Worm (Caenorhabditis elegans) whole organism, midembryonic: ENCODE results near the gene T09B9.5.
A peak's percentile ranks its signal among the peaks of the same experiment; 100 is the strongest.

Experiments used
- T22C8.4 ChIP-seq: fragments of 200-800 bp; sonication (Bioruptor generic); IDR thresholded peaks from 2 replicates; pipeline ENCODE4 v1.3.6; 2022; ENCODE audit warnings: missing genetic modification characterization, missing compliant biosample characterization
- cog-1 ChIP-seq: sonication (generic microtip); optimal IDR thresholded peaks from 2 replicates; lab custom pipeline; 2016; ENCODE audit warnings: missing genetic modification characterization, missing compliant biosample characterization
- flt-1 ChIP-seq: fragments of 200-800 bp; sonication (Bioruptor generic); IDR thresholded peaks from 2 replicates; pipeline ENCODE4 v1.3.6; 2022; ENCODE audit warnings: missing genetic modification characterization, missing compliant biosample characterization
- klf-2 ChIP-seq: fragments of 200-800 bp; sonication (Bioruptor generic); conservative IDR thresholded peaks from 2 replicates; pipeline ENCODE4 v1.3.6; 2022; ENCODE audit warnings: missing genetic modification reagents, missing genetic modification characterization, missing compliant biosample characterization
- med-1 ChIP-seq: sonication (generic microtip); optimal IDR thresholded peaks from 2 replicates; lab custom pipeline; 2017; ENCODE audit warnings: missing genetic modification characterization, mild to moderate bottlenecking, missing compliant biosample characterization, antibody characterized with exemption, missing genetic modification reagents; ENCODE audit not compliant: insufficient read depth
- ref-1 ChIP-seq: fragments of 200-800 bp; sonication (Bioruptor generic); conservative IDR thresholded peaks from 2 replicates; pipeline ENCODE4 v1.3.6; 2022; ENCODE audit warnings: missing genetic modification reagents, missing genetic modification characterization, missing compliant biosample characterization
- tab-1 ChIP-seq: fragments of 200-800 bp; sonication (Bioruptor generic); IDR thresholded peaks from 2 replicates; pipeline ENCODE4 v1.3.6; 2022; ENCODE audit warnings: missing genetic modification characterization, missing compliant biosample characterization
- ztf-23 ChIP-seq: fragments of 200-800 bp; sonication (Bioruptor generic); IDR thresholded peaks from 2 replicates; pipeline ENCODE4 v1.3.6; 2022; ENCODE audit warnings: missing genetic modification reagents, missing genetic modification characterization, missing compliant biosample characterization
- ztf-29 ChIP-seq: fragments of 200-800 bp; sonication (Bioruptor generic); IDR thresholded peaks from 2 replicates; pipeline ENCODE4 v1.3.6; 2022; ENCODE audit warnings: missing genetic modification reagents, missing genetic modification characterization, missing compliant biosample characterization

Gene T09B9.5

DNA sequence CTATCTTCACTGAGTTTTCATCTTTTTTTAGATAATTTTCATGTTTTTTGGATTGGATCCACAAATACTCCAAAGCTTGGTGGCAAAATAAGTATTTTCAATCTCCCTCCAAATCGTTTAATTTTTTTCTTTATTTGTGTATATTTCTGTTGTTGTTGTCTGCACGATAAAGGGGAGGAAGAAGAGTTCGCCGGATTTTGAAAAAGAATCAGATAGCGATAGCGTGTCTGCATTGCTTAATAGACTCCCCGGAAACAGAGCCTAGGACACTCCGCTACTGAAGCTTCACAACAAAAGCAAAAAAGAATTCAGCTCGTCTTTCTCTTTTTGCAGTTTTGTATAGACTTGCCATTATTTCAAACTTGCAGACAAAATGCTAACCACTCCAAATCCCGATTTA is at the start of gene T09B9.5:
TSS of gene T09B9.5 (plus strand) at position 301 of the 400 bp plus-strand sequence.
- TF ChIP-seq T22C8.4 (GFP tag; lab: Robert Waterston, UW), result no peak
- TF ChIP-seq klf-2 (GFP tag; lab: Robert Waterston, UW), result no peak
- TF ChIP-seq cog-1 (tag; lab: Kevin White, UChicago), result no peak
- no peak for TF ChIP-seq flt-1 (GFP tag; lab: Robert Waterston, UW)
- no peak for TF ChIP-seq ztf-23 (GFP tag; lab: Robert Waterston, UW)
- no peak for TF ChIP-seq ztf-29 (GFP tag; lab: Robert Waterston, UW)
- TF ChIP-seq med-1 (GFP tag; lab: Kevin White, UChicago), result no peak
- TF ChIP-seq tab-1 (GFP tag; lab: Robert Waterston, UW), result no peak
- TF ChIP-seq ref-1 (GFP tag; lab: Robert Waterston, UW), result no peak

- TF ChIP-seq tab-1 (GFP tag; lab: Robert Waterston, UW) (no peak), cog-1 (tag; lab: Kevin White, UChicago) (no peak), ztf-29 (GFP tag; lab: Robert Waterston, UW) (no peak), klf-2 (GFP tag; lab: Robert Waterston, UW) (no peak), T22C8.4 (GFP tag; lab: Robert Waterston, UW) (no peak), med-1 (GFP tag; lab: Kevin White, UChicago) (no peak), ztf-23 (GFP tag; lab: Robert Waterston, UW) (no peak), flt-1 (GFP tag; lab: Robert Waterston, UW) (no peak), ref-1 (GFP tag; lab: Robert Waterston, UW) (no peak)
These were observed 42.1 kb upstream of the T09B9.5 start for ce11 chrX:9735479-9735878.

ce11 chrX:9737730-9738129 is 39.9 kb upstream of the T09B9.5 start, which contains the start of gene F15G9.5:
TSS of gene F15G9.5 (minus strand) at chrX:9737888.
- TF ChIP-seq flt-1 (GFP tag; lab: Robert Waterston, UW) (0 out of 2 replicates have a peak, but pooled peaks have one; percentile 35), med-1 (GFP tag; lab: Kevin White, UChicago) (no peak), ztf-23 (GFP tag; lab: Robert Waterston, UW) (0 out of 2 replicates have a peak, but pooled peaks have one; percentile 48)

ce11 chrX:9742058-9742457 is 35.5 kb upstream of the T09B9.5 start:
- TF ChIP-seq ref-1 (GFP tag; lab: Robert Waterston, UW) (no peak), med-1 (GFP tag; lab: Kevin White, UChicago) (no peak), ztf-23 (GFP tag; lab: Robert Waterston, UW) (no peak), tab-1 (GFP tag; lab: Robert Waterston, UW) (no peak), ztf-29 (GFP tag; lab: Robert Waterston, UW) (no peak), klf-2 (GFP tag; lab: Robert Waterston, UW) (no peak), cog-1 (tag; lab: Kevin White, UChicago) (no peak), T22C8.4 (GFP tag; lab: Robert Waterston, UW) (no peak), flt-1 (GFP tag; lab: Robert Waterston, UW) (no peak)

DNA sequence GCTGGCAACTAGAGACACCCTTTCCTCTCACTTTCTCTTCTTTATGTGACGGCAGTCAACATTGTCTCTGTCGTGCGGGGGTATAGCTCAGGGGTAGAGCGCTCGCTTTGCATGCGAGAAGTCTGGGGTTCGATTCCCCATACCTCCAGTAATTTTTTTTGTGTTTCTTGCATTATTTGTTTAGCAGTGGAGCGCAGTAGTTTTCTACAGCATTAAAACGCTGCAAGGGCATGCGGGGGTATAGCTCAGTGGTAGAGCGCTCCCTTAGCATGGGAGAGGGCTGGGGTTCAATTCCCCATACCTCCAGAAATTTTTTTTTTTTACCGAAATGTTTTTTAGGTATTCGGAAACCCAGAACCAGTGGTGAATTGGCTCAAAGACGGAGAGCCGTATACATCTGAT is 34.1 kb upstream of the T09B9.5 start:
- TF ChIP-seq flt-1 (GFP tag; lab: Robert Waterston, UW) (peak; percentile 99), T22C8.4 (GFP tag; lab: Robert Waterston, UW) (peak; percentile 98), cog-1 (tag; lab: Kevin White, UChicago) (peak; percentile 98), med-1 (GFP tag; lab: Kevin White, UChicago) (peak; percentile 78), ref-1 (GFP tag; lab: Robert Waterston, UW) (peak; percentile 97), ztf-29 (GFP tag; lab: Robert Waterston, UW) (peak; percentile 98), klf-2 (GFP tag; lab: Robert Waterston, UW) (peak; percentile 99), ztf-23 (GFP tag; lab: Robert Waterston, UW) (peak; percentile 98), tab-1 (GFP tag; lab: Robert Waterston, UW) (peak; percentile 99)

- TF ChIP-seq tab-1 (GFP tag; lab: Robert Waterston, UW), result no peak
- no peak for TF ChIP-seq flt-1 (GFP tag; lab: Robert Waterston, UW)
- no peak for TF ChIP-seq klf-2 (GFP tag; lab: Robert Waterston, UW)
- TF ChIP-seq ref-1 (GFP tag; lab: Robert Waterston, UW), result no peak
- no peak for TF ChIP-seq med-1 (GFP tag; lab: Kevin White, UChicago)
- no peak for TF ChIP-seq cog-1 (tag; lab: Kevin White, UChicago)
- no peak for TF ChIP-seq ztf-23 (GFP tag; lab: Robert Waterston, UW)
- no peak for TF ChIP-seq ztf-29 (GFP tag; lab: Robert Waterston, UW)
These were observed 23.0 kb upstream of the T09B9.5 start for ce11 chrX:9754537-9754936.

ce11 chrX:9756971-9757370 is 20.6 kb upstream of the T09B9.5 start, which contains the start of gene T09B9.1:
TSS of gene T09B9.1 (plus strand) at chrX:9757271.
- TF ChIP-seq cog-1 (tag; lab: Kevin White, UChicago), result no peak
- TF ChIP-seq flt-1 (GFP tag; lab: Robert Waterston, UW), result no peak
- no peak for TF ChIP-seq med-1 (GFP tag; lab: Kevin White, UChicago)
- no peak for TF ChIP-seq ref-1 (GFP tag; lab: Robert Waterston, UW)
- no peak for TF ChIP-seq tab-1 (GFP tag; lab: Robert Waterston, UW)
- TF ChIP-seq ztf-29 (GFP tag; lab: Robert Waterston, UW), result no peak
- TF ChIP-seq ztf-23 (GFP tag; lab: Robert Waterston, UW), result no peak
- TF ChIP-seq T22C8.4 (GFP tag; lab: Robert Waterston, UW), result no peak
- no peak for TF ChIP-seq klf-2 (GFP tag; lab: Robert Waterston, UW)

- TF ChIP-seq T22C8.4 (GFP tag; lab: Robert Waterston, UW), result no peak
- no peak for TF ChIP-seq ref-1 (GFP tag; lab: Robert Waterston, UW)
- TF ChIP-seq tab-1 (GFP tag; lab: Robert Waterston, UW), result no peak
- TF ChIP-seq med-1 (GFP tag; lab: Kevin White, UChicago), result no peak
- no peak for TF ChIP-seq klf-2 (GFP tag; lab: Robert Waterston, UW)
- TF ChIP-seq ztf-29 (GFP tag; lab: Robert Waterston, UW), result no peak
- TF ChIP-seq flt-1 (GFP tag; lab: Robert Waterston, UW), result no peak
These were observed 16.3 kb upstream of the T09B9.5 start, which contains the start of gene T09B9.3 for ce11 chrX:9761266-9761665. TSS of gene T09B9.3 (minus strand) at chrX:9761366.

- no peak for TF ChIP-seq tab-1 (GFP tag; lab: Robert Waterston, UW)
- no peak for TF ChIP-seq flt-1 (GFP tag; lab: Robert Waterston, UW)
- TF ChIP-seq med-1 (GFP tag; lab: Kevin White, UChicago), result no peak
- TF ChIP-seq ztf-23 (GFP tag; lab: Robert Waterston, UW), result no peak
- TF ChIP-seq ztf-29 (GFP tag; lab: Robert Waterston, UW), result no peak
- no peak for TF ChIP-seq ref-1 (GFP tag; lab: Robert Waterston, UW)
- TF ChIP-seq cog-1 (tag; lab: Kevin White, UChicago), result no peak
- no peak for TF ChIP-seq T22C8.4 (GFP tag; lab: Robert Waterston, UW)
- no peak for TF ChIP-seq klf-2 (GFP tag; lab: Robert Waterston, UW)
These were observed 13.7 kb upstream of the T09B9.5 start for ce11 chrX:9763903-9764302.
